Worm (Caenorhabditis elegans) whole organism, late embryonic: ENCODE data around the gene marc-5.

Experiments
- T23F11.4 ChIP-seq: fragments of 200-800 bp; sonication (Bioruptor generic); optimal IDR thresholded peaks from 2 replicates; lab custom pipeline; 2018; ENCODE audit warnings: mild to moderate bottlenecking, missing genetic modification characterization, missing compliant biosample characterization
- hlh-30 ChIP-seq: sonication (generic microtip); optimal IDR thresholded peaks from 2 replicates; lab custom pipeline; 2017; ENCODE audit warnings: antibody characterized with exemption, missing genetic modification characterization, missing compliant biosample characterization; ENCODE audit not compliant: insufficient read depth
- pqm-1 ChIP-seq: sonication (generic microtip); optimal IDR thresholded peaks from 2 replicates; lab custom pipeline; 2016; ENCODE audit warnings: missing genetic modification characterization, missing compliant biosample characterization
- zip-5 ChIP-seq: sonication (generic microtip); optimal IDR thresholded peaks from 2 replicates; lab custom pipeline; 2016; ENCODE audit warnings: missing genetic modification characterization, missing compliant biosample characterization

- TF ChIP-seq T23F11.4 (GFP tag; lab: Kevin White, UChicago) (no peak), pqm-1 (no peak), hlh-30 (tag; lab: Kevin White, UChicago) (no peak), zip-5 (tag; lab: Kevin White, UChicago) (no peak)
Observed at ce11 chrII:12341566-12342223, 37.6 kb downstream of the marc-5 start.
